Fruit fly (Drosophila melanogaster) whole organism, pupa: ENCODE results near the gene CG5056.

Source experiments
- CG12605 ChIP-seq: fragments of 200-800 bp; sonication (Bioruptor generic); IDR thresholded peaks from 2 replicates; pipeline ENCODE4 v1.3.6; 2022; ENCODE audit warnings: missing biosample characterization, missing genetic modification characterization
- CG13204 ChIP-seq: fragments of 200-800 bp; sonication (Bioruptor generic); optimal IDR thresholded peaks from 2 replicates; lab custom pipeline; 2018; ENCODE audit warnings: missing biosample characterization, mild to moderate bottlenecking, missing genetic modification characterization, moderate library complexity
- CG14655 ChIP-seq: fragments of 200-800 bp; sonication (Bioruptor generic); optimal IDR thresholded peaks from 3 replicates; lab custom pipeline; 2017; ENCODE audit warnings: mild to moderate bottlenecking, missing biosample characterization, missing genetic modification reagents, missing genetic modification characterization
- CG17806 ChIP-seq: fragments of 200-800 bp; sonication (Bioruptor generic); optimal IDR thresholded peaks from 2 replicates; lab custom pipeline; 2018; ENCODE audit warnings: missing biosample characterization, mild to moderate bottlenecking, missing genetic modification characterization, moderate library complexity
- CG32121 ChIP-seq: fragments of 200-800 bp; sonication (Bioruptor generic); IDR thresholded peaks from 2 replicates; pipeline ENCODE4 v1.3.6; 2022; ENCODE audit warnings: missing biosample characterization, missing genetic modification characterization
- CG34367 ChIP-seq: fragments of 200-800 bp; sonication (Bioruptor generic); optimal IDR thresholded peaks from 2 replicates; lab custom pipeline; 2018; ENCODE audit warnings: missing biosample characterization, mild to moderate bottlenecking, missing genetic modification characterization
- CG4496 ChIP-seq: fragments of 200-800 bp; sonication (Bioruptor generic); IDR thresholded peaks from 3 replicates; pipeline ENCODE4 v1.3.6; 2022; ENCODE audit warnings: missing biosample characterization, missing genetic modification characterization
- Pif1B ChIP-seq: fragments of 200-800 bp; sonication (Bioruptor generic); optimal IDR thresholded peaks from 3 replicates; lab custom pipeline; 2016; ENCODE audit warnings: missing biosample characterization, missing genetic modification characterization
- fd96Ca ChIP-seq: fragments of 200-800 bp; sonication (Bioruptor generic); IDR thresholded peaks from 3 replicates; pipeline ENCODE4 v1.3.6; 2022; ENCODE audit warnings: missing biosample characterization, missing genetic modification characterization
- gl ChIP-seq: fragments of 200-800 bp; sonication (Bioruptor generic); optimal IDR thresholded peaks from 2 replicates; lab custom pipeline; 2018; ENCODE audit warnings: missing biosample characterization, mild to moderate bottlenecking, missing genetic modification characterization

DNA sequence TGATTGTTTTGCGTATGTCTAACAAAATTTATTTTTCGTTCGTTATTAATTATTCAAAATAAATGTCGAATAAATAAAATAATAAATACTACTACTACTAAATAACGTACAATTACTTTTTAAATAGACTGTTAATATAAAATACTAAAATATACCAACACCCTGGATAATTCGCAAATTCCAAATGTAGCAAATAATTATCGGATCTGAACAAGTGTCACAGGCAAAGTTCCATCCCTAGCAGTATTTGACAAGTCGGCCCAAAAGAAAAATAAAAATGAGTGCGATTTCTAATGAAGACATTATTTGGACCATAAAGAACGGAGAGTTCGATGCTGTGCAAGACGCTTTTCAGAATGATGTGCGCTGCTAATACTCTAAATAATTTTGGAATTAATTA, 25.1 kb upstream of the CG5056 start, which contains the start of gene CG31715:
- TF ChIP-seq CG32121 (GFP tag; lab: Robert Waterston, UW) (no peak), CG17806 (peak; percentile 7), CG14655 (GFP tag; lab: Kevin White, UChicago) (no peak), CG13204 (no peak), fd96Ca (no peak), gl (tag; lab: Kevin White, UChicago) (no peak), Pif1B (GFP tag; lab: Kevin White, UChicago) (no peak), CG12605 (no peak), CG34367 (tag; lab: Kevin White, UChicago) (no peak), CG4496 (no peak)
